Fruit fly (Drosophila melanogaster): ENCODE measurements around the gene CG2211.

The CG2211 gene

dm6 chr3L:1342133-1342580 lies 7.0 kb upstream of the CG2211 start, which contains the start of gene indra (continued):
- TF ChIP-seq CG2889 (GFP tag; IDR thresholded peaks at IDR 0.05) = 0 out of 3 replicates have a peak, but pooled peaks have one; percentile 21
- peak; percentile 46; the same call in 1 of the 3 replicates for TF ChIP-seq Dbx (GFP tag; IDR thresholded peaks at IDR 0.05)
- peak; percentile 49 for TF ChIP-seq Mes4 (GFP tag; optimal IDR thresholded peaks at IDR 0.05)
- peak; percentile 55 for TF ChIP-seq CG8924 (tag; optimal IDR thresholded peaks at IDR 0.05)
- peak; percentile 44 for TF ChIP-seq Fer1 (GFP tag; optimal IDR thresholded peaks at IDR 0.05)
- peak; percentile 76 for TF ChIP-seq Dp (GFP tag; optimal IDR thresholded peaks at IDR 0.05)
- TF ChIP-seq Trl (optimal IDR thresholded peaks at IDR 0.05) = no peak
- peak; percentile 27 for TF ChIP-seq Trl (GFP tag; optimal IDR thresholded peaks at IDR 0.05)
- TF ChIP-seq Blimp-1 (GFP tag; optimal IDR thresholded peaks at IDR 0.05) = no peak
- TF ChIP-seq Adf1 (GFP tag; IDR thresholded peaks at IDR 0.05) = no peak
- TF ChIP-seq lov (optimal IDR thresholded peaks at IDR 0.05) = no peak
- no peak for TF ChIP-seq lov (GFP tag; IDR thresholded peaks at IDR 0.05)
- TF ChIP-seq CG14860 (GFP tag; IDR thresholded peaks at IDR 0.05; ENCODE audit: partially characterized antibody) = peak; percentile 38; the same call in 1 of the 3 replicates
- peak; percentile 74 for TF ChIP-seq CHES-1-like (GFP tag; optimal IDR thresholded peaks at IDR 0.05)
- TF ChIP-seq CG13424 (tag; optimal IDR thresholded peaks at IDR 0.05) = peak; percentile 76
- peak; percentile 82 for TF ChIP-seq trem (tag; optimal IDR thresholded peaks at IDR 0.05)
- peak; percentile 60 for TF ChIP-seq stwl (tag; optimal IDR thresholded peaks at IDR 0.05)
- peak; percentile 43 for TF ChIP-seq CG18476 (GFP tag; optimal IDR thresholded peaks at IDR 0.05)
- TF ChIP-seq fu2 (GFP tag; optimal IDR thresholded peaks at IDR 0.05) = peak; percentile 71
- TF ChIP-seq amos (GFP tag; IDR thresholded peaks at IDR 0.05; ENCODE audit: partially characterized antibody) = peak; percentile 58; the same call in 1 of the 2 replicates
- TF ChIP-seq ato (GFP tag; IDR thresholded peaks at IDR 0.05; ENCODE audit: partially characterized antibody) = peak; percentile 45; the same call in 1 of the 2 replicates
- peak; percentile 67 for TF ChIP-seq CG13775 (GFP tag; optimal IDR thresholded peaks at IDR 0.05)
- peak; percentile 25; the same call in 1 of the 2 replicates for TF ChIP-seq ranshi (GFP tag; IDR thresholded peaks at IDR 0.05)
- no peak for TF ChIP-seq en (GFP tag; optimal IDR thresholded peaks at IDR 0.05)
- peak; percentile 28 for TF ChIP-seq CG18619 (GFP tag; optimal IDR thresholded peaks at IDR 0.05)
- peak; percentile 52 for TF ChIP-seq jumu (GFP tag; optimal IDR thresholded peaks at IDR 0.05)
- TF ChIP-seq CG10209 (GFP tag; optimal IDR thresholded peaks at IDR 0.05) = peak; percentile 10
- peak in 1 of 2 experiments; percentile 39 for TF ChIP-seq bsh (GFP tag; optimal IDR thresholded peaks at IDR 0.05)
- peak; percentile 18 for TF ChIP-seq luna (GFP tag; optimal IDR thresholded peaks at IDR 0.05)
- no peak for TF ChIP-seq CG7357 (GFP tag; IDR thresholded peaks at IDR 0.05)
- TF ChIP-seq slou (GFP tag; optimal IDR thresholded peaks at IDR 0.05) = peak; percentile 9
- peak; percentile 56; the same call in 1 of the 2 replicates for TF ChIP-seq CG6689 (GFP tag; IDR thresholded peaks at IDR 0.05)
- TF ChIP-seq CG11398 (GFP tag; optimal IDR thresholded peaks at IDR 0.05) = peak; percentile 12
- no peak for TF ChIP-seq wor (GFP tag; IDR thresholded peaks at IDR 0.05)
- TF ChIP-seq CG34224 (GFP tag; IDR thresholded peaks at IDR 0.05; ENCODE audit: partially characterized antibody) = peak; percentile 37; the same call in 1 of the 3 replicates
- TF ChIP-seq CG6254 (GFP tag; optimal IDR thresholded peaks at IDR 0.05) = no peak
- peak; percentile 44; the same call in 1 of the 2 replicates for TF ChIP-seq Atf6 (GFP tag; IDR thresholded peaks at IDR 0.05)
- peak; percentile 11 for TF ChIP-seq fd3F (GFP tag; optimal IDR thresholded peaks at IDR 0.05)
- TF ChIP-seq CG31365 (tag; optimal IDR thresholded peaks at IDR 0.05) = no peak
- TF ChIP-seq H15 (GFP tag; IDR thresholded peaks at IDR 0.05) = no peak
- peak; percentile 36 for TF ChIP-seq CG10462 (GFP tag; optimal IDR thresholded peaks at IDR 0.05)
- TF ChIP-seq CG4617 (GFP tag; optimal IDR thresholded peaks at IDR 0.05; ENCODE audit: borderline replicate concordance) = peak; percentile 78
- TF ChIP-seq CG9817 (tag; optimal IDR thresholded peaks at IDR 0.05) = peak; percentile 59
- TF ChIP-seq CG8944 (GFP tag; optimal IDR thresholded peaks at IDR 0.05) = peak; percentile 56
- no peak for TF ChIP-seq gsb (GFP tag; IDR thresholded peaks at IDR 0.05)
- no peak for TF ChIP-seq ara (GFP tag; IDR thresholded peaks at IDR 0.05)
- TF ChIP-seq CG9437 (GFP tag; optimal IDR thresholded peaks at IDR 0.05) = peak; percentile 96
- peak; percentile 12 for TF ChIP-seq Nf-YB (GFP tag; optimal IDR thresholded peaks at IDR 0.05)
- peak; percentile 56; the same call in 1 of the 2 replicates for TF ChIP-seq cas (GFP tag; IDR thresholded peaks at IDR 0.05)
- TF ChIP-seq vvl (GFP tag; IDR thresholded peaks at IDR 0.05) = peak; percentile 74
- TF ChIP-seq usp (GFP tag; optimal IDR thresholded peaks at IDR 0.05) = no peak

All from whole organism, embryonic.